Fruit fly (Drosophila melanogaster) whole organism, prepupa: ENCODE data around the gene sro.
A peak's percentile ranks its signal among the peaks of the same experiment; 100 is the strongest.

Source experiments
- Blimp-1 ChIP-seq: fragments of 200-800 bp; sonication (Bioruptor generic); optimal IDR thresholded peaks from 3 replicates; lab custom pipeline; 2017; ENCODE audit warnings: missing biosample characterization, missing genetic modification characterization, mild to moderate bottlenecking, moderate library complexity, missing genetic modification reagents
- CG10631 ChIP-seq: fragments of 200-800 bp; sonication (Bioruptor generic); optimal IDR thresholded peaks from 2 replicates; lab custom pipeline; 2016; ENCODE audit warnings: missing biosample characterization, missing genetic modification characterization
- CG10669 ChIP-seq: fragments of 200-800 bp; sonication (Bioruptor generic); optimal IDR thresholded peaks from 3 replicates; lab custom pipeline; 2018; ENCODE audit warnings: missing biosample characterization, mild to moderate bottlenecking, missing genetic modification characterization, moderate library complexity
- CG11294 ChIP-seq: fragments of 200-800 bp; sonication (Bioruptor generic); IDR thresholded peaks from 2 replicates; pipeline ENCODE4 v1.3.6; 2022; ENCODE audit warnings: missing biosample characterization, missing genetic modification characterization
- CG11762 ChIP-seq: fragments of 200-800 bp; sonication (Bioruptor generic); optimal IDR thresholded peaks from 3 replicates; lab custom pipeline; 2016; ENCODE audit warnings: missing biosample characterization, missing genetic modification characterization; ENCODE audit not compliant: insufficient read depth
- CG11902 ChIP-seq: fragments of 200-800 bp; sonication (Bioruptor generic); optimal IDR thresholded peaks from 3 replicates; lab custom pipeline; 2016; ENCODE audit warnings: missing biosample characterization, missing genetic modification characterization
- CG15336 ChIP-seq: fragments of 200-800 bp; sonication (Bioruptor generic); IDR thresholded peaks from 2 replicates; pipeline ENCODE4 v1.3.6; 2022; ENCODE audit warnings: missing biosample characterization, missing genetic modification characterization
- CG16779 ChIP-seq: fragments of 200-800 bp; sonication (Bioruptor generic); optimal IDR thresholded peaks from 3 replicates; lab custom pipeline; 2017; ENCODE audit warnings: missing biosample characterization, mild to moderate bottlenecking, missing genetic modification characterization
- CG3032 ChIP-seq: fragments of 200-800 bp; optimal IDR thresholded peaks from 2 replicates; lab custom pipeline; 2019; ENCODE audit warnings: missing biosample characterization, mild to moderate bottlenecking, missing genetic modification characterization, moderate library complexity
- CG31627 ChIP-seq: fragments of 200-800 bp; sonication (Bioruptor generic); optimal IDR thresholded peaks from 3 replicates; lab custom pipeline; 2016; ENCODE audit warnings: missing biosample characterization, missing genetic modification characterization
- CG32006 ChIP-seq: fragments of 200-800 bp; sonication (Bioruptor generic); optimal IDR thresholded peaks from 3 replicates; lab custom pipeline; 2017; ENCODE audit warnings: missing biosample characterization, mild to moderate bottlenecking, missing genetic modification characterization
- CG6163 ChIP-seq: fragments of 200-800 bp; sonication (Bioruptor generic); IDR thresholded peaks from 3 replicates; pipeline ENCODE4 v1.3.6; 2022; ENCODE audit warnings: missing biosample characterization, missing genetic modification characterization
- CG6276 ChIP-seq: fragments of 200-800 bp; sonication (Bioruptor generic); optimal IDR thresholded peaks from 2 replicates; lab custom pipeline; 2017; ENCODE audit warnings: missing biosample characterization, mild to moderate bottlenecking, missing genetic modification characterization
- CG6792 ChIP-seq: fragments of 200-800 bp; sonication (Bioruptor generic); optimal IDR thresholded peaks from 3 replicates; lab custom pipeline; 2016; ENCODE audit warnings: missing biosample characterization, missing genetic modification characterization
- CG6808 ChIP-seq: fragments of 200-800 bp; sonication (Bioruptor generic); optimal IDR thresholded peaks from 3 replicates; lab custom pipeline; 2017; ENCODE audit warnings: missing biosample characterization, missing genetic modification characterization, mild to moderate bottlenecking, moderate library complexity, missing genetic modification reagents
- CG6854 ChIP-seq: fragments of 200-800 bp; sonication (Bioruptor generic); optimal IDR thresholded peaks from 2 replicates; lab custom pipeline; 2017; ENCODE audit warnings: missing biosample characterization, mild to moderate bottlenecking, missing genetic modification characterization
- CG7368 ChIP-seq: fragments of 200-800 bp; sonication (Bioruptor generic); optimal IDR thresholded peaks from 3 replicates; lab custom pipeline; 2016; ENCODE audit warnings: missing biosample characterization, missing genetic modification characterization
- CG8319 ChIP-seq: fragments of 200-800 bp; sonication (Bioruptor generic); optimal IDR thresholded peaks from 3 replicates; lab custom pipeline; 2016; ENCODE audit warnings: missing biosample characterization, missing genetic modification characterization
- CG8632 ChIP-seq: fragments of 200-800 bp; sonication (Bioruptor generic); optimal IDR thresholded peaks from 3 replicates; lab custom pipeline; 2016; ENCODE audit warnings: missing biosample characterization, missing genetic modification characterization
- CG9139 ChIP-seq: fragments of 200-800 bp; sonication (Bioruptor generic); optimal IDR thresholded peaks from 3 replicates; lab custom pipeline; 2017; ENCODE audit warnings: missing biosample characterization, mild to moderate bottlenecking, missing genetic modification characterization
- Eip75B ChIP-seq: fragments of 200-800 bp; sonication (Bioruptor generic); optimal IDR thresholded peaks from 3 replicates; lab custom pipeline; 2016; ENCODE audit warnings: missing biosample characterization, missing genetic modification characterization
- Eip78C ChIP-seq: fragments of 200-800 bp; sonication (Bioruptor generic); peaks from one replicate; lab custom pipeline; 2016; ENCODE audit warnings: missing biosample characterization, missing genetic modification characterization
- Eip93F ChIP-seq: fragments of 200-800 bp; sonication (Bioruptor generic); optimal IDR thresholded peaks from 2 replicates; lab custom pipeline; 2016; ENCODE audit warnings: missing biosample characterization, mild to moderate bottlenecking, missing genetic modification characterization
- Ets21C ChIP-seq: fragments of 200-800 bp; sonication (Bioruptor generic); optimal IDR thresholded peaks from 3 replicates; lab custom pipeline; 2016; ENCODE audit warnings: missing biosample characterization, missing genetic modification characterization
- Hr38 ChIP-seq: sonication (Bioruptor generic); optimal IDR thresholded peaks from 2 replicates; lab custom pipeline; 2016; ENCODE audit warnings: missing biosample characterization, missing genetic modification characterization
- Hr39 ChIP-seq: fragments of 200-800 bp; sonication (Bioruptor generic); optimal IDR thresholded peaks from 2 replicates; lab custom pipeline; 2016; ENCODE audit warnings: missing biosample characterization, missing genetic modification characterization
- Hr4 ChIP-seq: fragments of 200-800 bp; sonication (Bioruptor generic); optimal IDR thresholded peaks from 3 replicates; lab custom pipeline; 2016; ENCODE audit warnings: missing biosample characterization, missing genetic modification characterization
- Met ChIP-seq: fragments of 200-800 bp; sonication (Bioruptor generic); optimal IDR thresholded peaks from 3 replicates; lab custom pipeline; 2016; ENCODE audit warnings: missing biosample characterization, missing genetic modification characterization
- OdsH ChIP-seq: fragments of 200-800 bp; sonication (Bioruptor generic); optimal IDR thresholded peaks from 3 replicates; lab custom pipeline; 2016; ENCODE audit warnings: missing biosample characterization, missing genetic modification characterization
- Smox ChIP-seq: fragments of 200-800 bp; sonication (Bioruptor generic); optimal IDR thresholded peaks from 3 replicates; lab custom pipeline; 2016; ENCODE audit warnings: missing biosample characterization, missing genetic modification characterization
- Sox15 ChIP-seq: fragments of 200-800 bp; sonication (Bioruptor generic); optimal IDR thresholded peaks from 3 replicates; lab custom pipeline; 2016; ENCODE audit warnings: missing biosample characterization, missing genetic modification characterization
- achi ChIP-seq: fragments of 200-800 bp; sonication (Bioruptor generic); optimal IDR thresholded peaks from 3 replicates; lab custom pipeline; 2016; ENCODE audit warnings: missing biosample characterization, missing genetic modification characterization
- acj6 ChIP-seq: fragments of 200-800 bp; sonication (Bioruptor generic); optimal IDR thresholded peaks from 3 replicates; lab custom pipeline; 2016; ENCODE audit warnings: missing biosample characterization, missing genetic modification characterization
- cyc ChIP-seq: fragments of 200-800 bp; sonication (Bioruptor generic); optimal IDR thresholded peaks from 3 replicates; lab custom pipeline; 2016; ENCODE audit warnings: missing biosample characterization, missing genetic modification characterization
- dsx ChIP-seq: fragments of 200-800 bp; optimal IDR thresholded peaks from 3 replicates; lab custom pipeline; 2019; ENCODE audit warnings: missing biosample characterization, mild to moderate bottlenecking, missing genetic modification characterization, moderate library complexity; ENCODE audit not compliant: poor library complexity, severe bottlenecking
- eg ChIP-seq: fragments of 200-800 bp; sonication (Bioruptor generic); IDR thresholded peaks from 3 replicates; pipeline ENCODE4 v1.3.6; 2022; ENCODE audit warnings: missing biosample characterization, missing genetic modification characterization
- esn ChIP-seq: fragments of 200-800 bp; sonication (Bioruptor generic); optimal IDR thresholded peaks from 2 replicates; lab custom pipeline; 2016; ENCODE audit warnings: missing biosample characterization, mild to moderate bottlenecking, missing genetic modification characterization, moderate library complexity
- fd59A ChIP-seq: fragments of 200-800 bp; sonication (Bioruptor generic); optimal IDR thresholded peaks from 2 replicates; lab custom pipeline; 2017; ENCODE audit warnings: missing biosample characterization, mild to moderate bottlenecking, missing genetic modification characterization, missing genetic modification reagents
- fkh ChIP-seq: fragments of 200-800 bp; sonication (Bioruptor generic); optimal IDR thresholded peaks from 3 replicates; lab custom pipeline; 2017; ENCODE audit warnings: missing biosample characterization, mild to moderate bottlenecking, missing genetic modification characterization, moderate library complexity
- lz ChIP-seq: fragments of 200-800 bp; sonication (Bioruptor generic); optimal IDR thresholded peaks from 3 replicates; lab custom pipeline; 2016; ENCODE audit warnings: missing biosample characterization, missing genetic modification characterization
- net ChIP-seq: fragments of 200-800 bp; sonication (Bioruptor generic); optimal IDR thresholded peaks from 3 replicates; lab custom pipeline; 2016; ENCODE audit warnings: missing biosample characterization, missing genetic modification characterization
- pdm3 ChIP-seq: fragments of 200-800 bp; sonication (Bioruptor generic); optimal IDR thresholded peaks from 3 replicates; lab custom pipeline; 2016; ENCODE audit warnings: missing biosample characterization, missing genetic modification characterization
- salr ChIP-seq, 2 experiments: fragments of 200-800 bp; sonication (Bioruptor generic); optimal IDR thresholded peaks; 3 replicates each; lab custom pipeline; 2016 to 2018; ENCODE audit warnings: missing biosample characterization in 2 of 2, missing genetic modification characterization in 2 of 2, mild to moderate bottlenecking in 1 of 2
- spab ChIP-seq: fragments of 200-800 bp; sonication (Bioruptor generic); optimal IDR thresholded peaks from 2 replicates; lab custom pipeline; 2017; ENCODE audit warnings: missing biosample characterization, mild to moderate bottlenecking, missing genetic modification characterization, missing genetic modification reagents
- ss ChIP-seq, 2 experiments: fragments of 200-800 bp; sonication (Bioruptor generic); optimal IDR thresholded peaks; 2 replicates in 1 of 2; 3 replicates in 1 of 2; lab custom pipeline; 2017 to 2018; ENCODE audit warnings: mild to moderate bottlenecking in 2 of 2, missing biosample characterization in 2 of 2, missing genetic modification characterization in 2 of 2, moderate library complexity in 1 of 2
- svp ChIP-seq: fragments of 200-800 bp; sonication (Bioruptor generic); peaks from one replicate; lab custom pipeline; 2016; ENCODE audit warnings: missing biosample characterization, missing genetic modification characterization
- topi ChIP-seq: fragments of 200-800 bp; sonication (Bioruptor generic); optimal IDR thresholded peaks from 3 replicates; lab custom pipeline; 2016; ENCODE audit warnings: missing biosample characterization, missing genetic modification characterization
- vri ChIP-seq: fragments of 200-800 bp; sonication (Bioruptor generic); optimal IDR thresholded peaks from 3 replicates; lab custom pipeline; 2016; ENCODE audit warnings: missing biosample characterization, mild to moderate bottlenecking, missing genetic modification characterization

The sro gene

dm6 chr3R:29794161-29794882 lies at the start of gene sro:
Gene sro, plus strand, starts transcription at chr3R:29794597.
- TF ChIP-seq OdsH, result no peak
- TF ChIP-seq esn (GFP tag; lab: Kevin White, UChicago), result peak; percentile 21
- peak; percentile 24 for TF ChIP-seq Eip78C
- no peak for TF ChIP-seq CG11902 (GFP tag; lab: Kevin White, UChicago)
- no peak for TF ChIP-seq Sox15
- no peak for TF ChIP-seq Hr38
- peak; percentile 6 for TF ChIP-seq CG31627
- TF ChIP-seq vri (GFP tag; lab: Kevin White, UChicago), result no peak
- TF ChIP-seq spab (GFP tag; lab: Kevin White, UChicago), result no peak
- TF ChIP-seq cyc (GFP tag; lab: Kevin White, UChicago), result no peak
- TF ChIP-seq topi, result peak; percentile 35
- TF ChIP-seq CG6792 (GFP tag; lab: Kevin White, UChicago), result no peak
- TF ChIP-seq svp (GFP tag; lab: Kevin White, UChicago), result peak; percentile 75
- TF ChIP-seq eg (GFP tag; lab: Robert Waterston, UW), result no peak
- no peak for TF ChIP-seq Eip93F (GFP tag; lab: Kevin White, UChicago)
- no peak for TF ChIP-seq CG11762
- no peak for TF ChIP-seq Hr4 (GFP tag; lab: Kevin White, UChicago)
- TF ChIP-seq Met (GFP tag; lab: Kevin White, UChicago), result no peak
- no peak for TF ChIP-seq Smox (GFP tag; lab: Kevin White, UChicago)
- TF ChIP-seq achi, result no peak
- TF ChIP-seq Ets21C (GFP tag; lab: Kevin White, UChicago), result no peak
- TF ChIP-seq Hr39, result peak; percentile 18
- no peak for TF ChIP-seq CG6276

- peak; percentile 96 for TF ChIP-seq Hr4 (GFP tag; lab: Kevin White, UChicago)
- TF ChIP-seq CG16779, result peak; percentile 84
- peak; percentile 100 for TF ChIP-seq CG10669
- peak; percentile 98 for TF ChIP-seq CG31627
- peak; percentile 97 for TF ChIP-seq OdsH
- TF ChIP-seq Sox15, result peak; percentile 99
- peak; percentile 89 for TF ChIP-seq fd59A (GFP tag; lab: Kevin White, UChicago)
- peak; percentile 98 for TF ChIP-seq CG11294 (GFP tag; lab: Robert Waterston, UW)
- TF ChIP-seq Ets21C (GFP tag; lab: Kevin White, UChicago), result peak; percentile 95
- TF ChIP-seq Hr38, result peak; percentile 84
- peak; percentile 97 for TF ChIP-seq pdm3 (GFP tag; lab: Kevin White, UChicago)
- peak; percentile 82 for TF ChIP-seq net (GFP tag; lab: Kevin White, UChicago)
- TF ChIP-seq Eip78C, result peak; percentile 98
- TF ChIP-seq lz (GFP tag; lab: Kevin White, UChicago), result peak; percentile 98
- TF ChIP-seq ss (GFP tag; optimal IDR thresholded peaks at IDR 0.05; lab: Kevin White, UChicago), result peak in 1 of 2 experiments; percentile 88
- TF ChIP-seq CG9139 (GFP tag; lab: Kevin White, UChicago), result no peak
- TF ChIP-seq CG7368 (GFP tag; lab: Kevin White, UChicago), result no peak
- peak; percentile 94 for TF ChIP-seq CG15336 (GFP tag; lab: Robert Waterston, UW)
- TF ChIP-seq Eip93F (GFP tag; lab: Kevin White, UChicago), result no peak
- TF ChIP-seq fkh (GFP tag; lab: Kevin White, UChicago), result no peak
- TF ChIP-seq acj6, result peak; percentile 95
- TF ChIP-seq cyc (GFP tag; lab: Kevin White, UChicago), result peak; percentile 98
- TF ChIP-seq Eip75B (GFP tag; lab: Kevin White, UChicago), result no peak
- peak; percentile 88 for TF ChIP-seq Blimp-1 (GFP tag; lab: Kevin White, UChicago)
- peak; percentile 29 for TF ChIP-seq CG6854 (GFP tag; lab: Kevin White, UChicago)
- peak; percentile 99 for TF ChIP-seq CG11902 (GFP tag; lab: Kevin White, UChicago)
- peak; percentile 95 for TF ChIP-seq CG10631
- peak; percentile 93 for TF ChIP-seq CG6792 (GFP tag; lab: Kevin White, UChicago)
- no peak for TF ChIP-seq CG6808 (GFP tag; lab: Kevin White, UChicago)
- peak; percentile 82 to 94 for TF ChIP-seq salr (GFP tag; optimal IDR thresholded peaks at IDR 0.05; lab: Kevin White, UChicago)
- peak; percentile 98 for TF ChIP-seq CG6163 (GFP tag; lab: Robert Waterston, UW)
- peak; percentile 96 for TF ChIP-seq topi
- TF ChIP-seq dsx (GFP tag; lab: Kevin White, UChicago), result peak; percentile 92
- TF ChIP-seq CG32006 (GFP tag; lab: Kevin White, UChicago), result peak; percentile 97
- peak; percentile 92 for TF ChIP-seq CG8632 (GFP tag; lab: Kevin White, UChicago)
- TF ChIP-seq CG3032 (tag; lab: Kevin White, UChicago), result peak; percentile 98
- TF ChIP-seq Hr39, result peak; percentile 98
- peak; percentile 84 for TF ChIP-seq CG8319
These were observed 49.3 kb upstream of the sro start, which contains the start of the genes Wdr24 and IntS11 for dm6 chr3R:29745056-29745455. Gene Wdr24, minus strand, starts transcription at chr3R:29745092. Gene IntS11, plus strand, starts transcription at chr3R:29745337.
